Fruit fly (Drosophila melanogaster): ENCODE results near the gene Coq3.
A peak's percentile ranks its signal among the peaks of the same experiment; 100 is the strongest.

Gene Coq3

DNA sequence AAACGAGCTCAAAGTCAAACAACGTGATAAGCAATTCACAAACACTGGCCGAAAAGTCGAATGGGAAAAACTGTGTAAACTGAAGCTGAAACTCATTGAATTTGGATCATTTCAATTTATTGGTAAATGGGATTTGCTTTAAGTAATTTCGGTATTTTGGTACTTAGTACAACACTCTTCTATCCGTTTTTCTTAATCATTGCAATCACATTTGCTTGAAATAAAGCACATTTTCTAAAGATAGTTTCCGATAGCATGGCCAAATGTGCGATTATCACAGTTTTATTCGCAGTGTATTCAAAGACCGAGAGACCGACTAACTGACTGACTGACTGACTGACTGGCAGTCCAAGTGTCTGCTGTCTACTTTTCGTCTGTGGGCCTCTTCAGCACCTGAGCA is 38.1 kb upstream of the Coq3 start (continued):
- TF ChIP-seq CG4730 (GFP tag; IDR thresholded peaks at IDR 0.05) (no peak), CG7786 (GFP tag; optimal IDR thresholded peaks at IDR 0.05) (no peak), salm (tag; optimal IDR thresholded peaks at IDR 0.05) (no peak), D19A (tag; optimal IDR thresholded peaks at IDR 0.05) (peak; percentile 9), ash1 (GFP tag; optimal IDR thresholded peaks at IDR 0.05) (no peak), crc (GFP tag; optimal IDR thresholded peaks at IDR 0.05) (no peak), Fer3 (tag; optimal IDR thresholded peaks at IDR 0.05) (peak; percentile 20), sima (GFP tag; optimal IDR thresholded peaks at IDR 0.05) (no peak), CTCF (GFP tag; optimal IDR thresholded peaks at IDR 0.05) (no peak), zf30C (GFP tag; optimal IDR thresholded peaks at IDR 0.05) (peak; percentile 30), lab (GFP tag; optimal IDR thresholded peaks at IDR 0.05) (peak; percentile 10), CG11247 (GFP tag; IDR thresholded peaks at IDR 0.05) (no peak), Eip74EF (GFP tag; optimal IDR thresholded peaks at IDR 0.05) (no peak), unpg (GFP tag; optimal IDR thresholded peaks at IDR 0.05) (peak; percentile 1), bcd (GFP tag; optimal IDR thresholded peaks at IDR 0.05) (peak; percentile 36), CG31224 (GFP tag; IDR thresholded peaks at IDR 0.05) (no peak), slbo (GFP tag; IDR thresholded peaks at IDR 0.05) (peak; percentile 29; the same call in 1 of the 2 replicates), zen (tag; optimal IDR thresholded peaks at IDR 0.05) (peak; percentile 33), wor (GFP tag; IDR thresholded peaks at IDR 0.05) (no peak), bowl (GFP tag; IDR thresholded peaks at IDR 0.05) (no peak), CG15269 (tag; optimal IDR thresholded peaks at IDR 0.05) (peak; percentile 8), CG3281 (GFP tag; optimal IDR thresholded peaks at IDR 0.05) (peak; percentile 14), CG7556 (GFP tag; optimal IDR thresholded peaks at IDR 0.05) (peak; percentile 11), otp (GFP tag; IDR thresholded peaks at IDR 0.05) (no peak), CG9817 (tag; optimal IDR thresholded peaks at IDR 0.05) (no peak), CG31441 (GFP tag; IDR thresholded peaks at IDR 0.05) (0 out of 2 replicates have a peak, but pooled peaks have one; percentile 33), vvl (GFP tag; IDR thresholded peaks at IDR 0.05) (no peak), Meics (GFP tag; optimal IDR thresholded peaks at IDR 0.05) (peak; percentile 44), CG2116 (GFP tag; optimal IDR thresholded peaks at IDR 0.05) (no peak), eve (GFP tag; optimal IDR thresholded peaks at IDR 0.05) (peak in 1 of 2 experiments; percentile 52), CG4424 (GFP tag; optimal IDR thresholded peaks at IDR 0.05) (peak; percentile 1), CG2120 (GFP tag; optimal IDR thresholded peaks at IDR 0.05) (peak; percentile 23), CG7839 (tag; optimal IDR thresholded peaks at IDR 0.05) (peak; percentile 23), Trl (optimal IDR thresholded peaks at IDR 0.05) (no peak), Trl (GFP tag; optimal IDR thresholded peaks at IDR 0.05) (no peak), Chrac-16 (GFP tag; optimal IDR thresholded peaks at IDR 0.05) (no peak), dysf (GFP tag; IDR thresholded peaks at IDR 0.05) (peak; percentile 14; the same call in 1 of the 3 replicates), dmrt99B (tag; optimal IDR thresholded peaks at IDR 0.05) (peak; percentile 28), CG30403 (GFP tag; optimal IDR thresholded peaks at IDR 0.05) (peak; percentile 18), CG8359 (GFP tag; optimal IDR thresholded peaks at IDR 0.05; ENCODE audit: borderline replicate concordance) (no peak), zen2 (GFP tag; IDR thresholded peaks at IDR 0.05; ENCODE audit: partially characterized antibody) (no peak), CG18599 (GFP tag; optimal IDR thresholded peaks at IDR 0.05) (peak; percentile 45), ATbp (GFP tag; optimal IDR thresholded peaks at IDR 0.05) (no peak), grn (GFP tag; optimal IDR thresholded peaks at IDR 0.05) (no peak), CG2712 (tag; optimal IDR thresholded peaks at IDR 0.05) (peak; percentile 33), scrt (GFP tag; optimal IDR thresholded peaks at IDR 0.05) (no peak), Doc2 (GFP tag; IDR thresholded peaks at IDR 0.05) (no peak), CG1603 (tag; optimal IDR thresholded peaks at IDR 0.05) (peak; percentile 13), CG9609 (GFP tag; optimal IDR thresholded peaks at IDR 0.05) (peak; percentile 4), Usf (GFP tag; optimal IDR thresholded peaks at IDR 0.05) (peak; percentile 10), Spps (tag; optimal IDR thresholded peaks at IDR 0.05) (no peak), CG15601 (tag; optimal IDR thresholded peaks at IDR 0.05) (no peak)

Measured in whole organism, embryonic.